Worm (Caenorhabditis elegans): ENCODE measurements around the gene F10G2.2.

ce11 chrV:7339831-7340230 is 8.9 kb downstream of the F10G2.2 start, which contains the start of gene srh-187:
- no peak for TF ChIP-seq hlh-30 (tag; optimal IDR thresholded peaks at IDR 0.05; ENCODE audit: insufficient read depth)
- TF ChIP-seq ama-1 (optimal IDR thresholded peaks at IDR 0.05) = no peak
- TF ChIP-seq unc-86 (tag; optimal IDR thresholded peaks at IDR 0.05) = no peak
- no peak for TF ChIP-seq lin-11 (tag; optimal IDR thresholded peaks at IDR 0.05)
- no peak for TF ChIP-seq F13H6.1 (tag; optimal IDR thresholded peaks at IDR 0.05)

Data from whole organism, late embryonic.